Worm (Caenorhabditis elegans) whole organism, L1 larva: ENCODE measurements around the gene klp-12.

Source experiments
- C04F5.9 ChIP-seq: sonication (generic microtip); optimal IDR thresholded peaks from 2 replicates; lab custom pipeline; 2016; ENCODE audit warnings: missing genetic modification characterization, missing compliant biosample characterization
- C16A3.4 ChIP-seq: fragments of 150-350 bp; optimal IDR thresholded peaks from 2 replicates; lab custom pipeline; 2014; ENCODE audit warnings: missing biosample characterization, missing genetic modification characterization
- F16B12.6 ChIP-seq: fragments of 150-350 bp; optimal IDR thresholded peaks from 2 replicates; lab custom pipeline; 2014; ENCODE audit warnings: missing biosample characterization, missing genetic modification characterization
- aly-2 ChIP-seq: fragments of 150-350 bp; optimal IDR thresholded peaks from 2 replicates; lab custom pipeline; 2014; ENCODE audit warnings: missing biosample characterization, missing genetic modification characterization
- ama-1 ChIP-seq: fragments of 150-350 bp; optimal IDR thresholded peaks from 2 replicates; lab custom pipeline; 2014
- ceh-8 ChIP-seq: fragments of 200-800 bp; sonication (Bioruptor generic); optimal IDR thresholded peaks from 2 replicates; lab custom pipeline; 2018; ENCODE audit warnings: mild to moderate bottlenecking, missing genetic modification characterization, moderate library complexity, missing compliant biosample characterization
- ceh-82 ChIP-seq, 3 experiments: fragments of 150-350 bp in 1 of 3; sonication (generic microtip) in 2 of 3; optimal IDR thresholded peaks; 2 replicates each; lab custom pipeline; 2014 to 2017; ENCODE audit warnings: missing biosample characterization in 3 of 3, missing genetic modification characterization in 3 of 3
- dpl-1 ChIP-seq, 3 experiments: fragments of 150-350 bp in 2 of 3; sonication (generic microtip) in 1 of 3; optimal IDR thresholded peaks; 2 replicates each; lab custom pipeline; 2014 to 2017; ENCODE audit warnings: missing biosample characterization in 3 of 3, missing genetic modification characterization in 3 of 3, missing genetic modification reagents in 3 of 3
- dsc-1 ChIP-seq: sonication (generic microtip); optimal IDR thresholded peaks from 2 replicates; lab custom pipeline; 2016; ENCODE audit warnings: mild to moderate bottlenecking, missing genetic modification characterization, missing compliant biosample characterization
- efl-1 ChIP-seq, 4 experiments: fragments of 150-350 bp; optimal IDR thresholded peaks in 3 of 4; peaks in 1 of 4; 1 replicate in 1 of 4; 2 replicates in 3 of 4; lab custom pipeline; 2014; ENCODE audit warnings: missing biosample characterization in 2 of 4, missing genetic modification characterization in 2 of 4, missing genetic modification reagents in 2 of 4
- egl-13 ChIP-seq: sonication (generic microtip); optimal IDR thresholded peaks from 2 replicates; lab custom pipeline; 2016; ENCODE audit warnings: missing genotype, missing genetic modification reagents, missing genetic modification characterization, missing compliant biosample characterization
- egl-27 ChIP-seq, 2 experiments: fragments of 150-350 bp in 1 of 2; sonication (generic microtip); optimal IDR thresholded peaks; 3 replicates each; lab custom pipeline; 2017 to 2018; ENCODE audit warnings: missing biosample characterization in 2 of 2, missing genetic modification characterization in 2 of 2, missing genetic modification reagents in 2 of 2
- fkh-4 ChIP-seq: sonication (generic microtip); optimal IDR thresholded peaks from 2 replicates; lab custom pipeline; 2016; ENCODE audit warnings: missing compliant biosample characterization, missing genetic modification characterization, borderline replicate concordance
- irx-1 ChIP-seq: sonication (generic microtip); optimal IDR thresholded peaks from 2 replicates; lab custom pipeline; 2016; ENCODE audit warnings: missing genetic modification characterization, missing compliant biosample characterization
- isw-1 ChIP-seq: fragments of 200-800 bp; sonication (Bioruptor generic); IDR thresholded peaks from 2 replicates; pipeline ENCODE4 v1.3.6; 2022; ENCODE audit warnings: missing genetic modification characterization, missing compliant biosample characterization
- lin-13 ChIP-seq: fragments of 150-350 bp; optimal IDR thresholded peaks from 2 replicates; lab custom pipeline; 2014; ENCODE audit warnings: missing biosample characterization, missing genetic modification reagents, missing genetic modification characterization
- lin-14 ChIP-seq: fragments of 200-800 bp; sonication (Bioruptor generic); optimal IDR thresholded peaks from 2 replicates; lab custom pipeline; 2018; ENCODE audit warnings: mild to moderate bottlenecking, missing genetic modification characterization, moderate library complexity, missing compliant biosample characterization
- lin-35 ChIP-seq, 2 experiments: fragments of 150-350 bp; optimal IDR thresholded peaks; 2 replicates each; lab custom pipeline; 2014; ENCODE audit warnings: missing biosample characterization in 2 of 2, missing genetic modification characterization in 2 of 2, missing genetic modification reagents in 2 of 2
- lin-39 ChIP-seq: fragments of 150-350 bp; optimal IDR thresholded peaks from 2 replicates; lab custom pipeline; 2014; ENCODE audit warnings: missing biosample characterization, missing genetic modification reagents, missing genetic modification characterization
- lir-3 ChIP-seq: sonication (generic microtip); optimal IDR thresholded peaks from 2 replicates; lab custom pipeline; 2016; ENCODE audit warnings: mild to moderate bottlenecking, missing genetic modification characterization, moderate library complexity, missing compliant biosample characterization; ENCODE audit not compliant: poor library complexity
- lsy-2 ChIP-seq, 2 experiments: fragments of 150-350 bp; optimal IDR thresholded peaks; 2 replicates each; lab custom pipeline; 2014; ENCODE audit warnings: missing biosample characterization in 2 of 2, missing genetic modification characterization in 2 of 2
- mab-9 ChIP-seq: fragments of 200-800 bp; sonication (Bioruptor generic); IDR thresholded peaks from 2 replicates; pipeline ENCODE4 v1.3.6; 2022; ENCODE audit warnings: missing genetic modification reagents, missing genetic modification characterization, missing compliant biosample characterization
- nhr-19 ChIP-seq: fragments of 200-800 bp; sonication (Bioruptor generic); conservative IDR thresholded peaks from 2 replicates; pipeline ENCODE4 v1.3.6; 2022; ENCODE audit warnings: missing genetic modification characterization, missing compliant biosample characterization
- nhr-20 ChIP-seq: sonication (generic microtip); optimal IDR thresholded peaks from 2 replicates; lab custom pipeline; 2016; ENCODE audit warnings: mild to moderate bottlenecking, missing genetic modification characterization, missing compliant biosample characterization
- nhr-47 ChIP-seq: sonication (generic microtip); optimal IDR thresholded peaks from 2 replicates; lab custom pipeline; 2016; ENCODE audit warnings: mild to moderate bottlenecking, missing genetic modification characterization, moderate library complexity, missing compliant biosample characterization
- nhr-71 ChIP-seq: sonication (generic microtip); optimal IDR thresholded peaks from 2 replicates; lab custom pipeline; 2016; ENCODE audit warnings: mild to moderate bottlenecking, missing genetic modification characterization, moderate library complexity, missing compliant biosample characterization
- nhr-77 ChIP-seq: fragments of 150-350 bp; optimal IDR thresholded peaks from 2 replicates; lab custom pipeline; 2014; ENCODE audit warnings: missing biosample characterization, missing genetic modification characterization
- nhr-85 ChIP-seq: sonication (generic microtip); peaks from one replicate; lab custom pipeline; 2016; ENCODE audit warnings: missing genetic modification characterization, inconsistent platforms, missing compliant biosample characterization
- pag-3 ChIP-seq: sonication (generic microtip); optimal IDR thresholded peaks from 2 replicates; lab custom pipeline; 2017; ENCODE audit warnings: missing genetic modification characterization, mild to moderate bottlenecking, missing compliant biosample characterization, antibody characterized with exemption, borderline replicate concordance; ENCODE audit not compliant: insufficient read depth
- pax-3 ChIP-seq: fragments of 200-800 bp; sonication (Bioruptor generic); optimal IDR thresholded peaks from 2 replicates; lab custom pipeline; 2018; ENCODE audit warnings: mild to moderate bottlenecking, missing genetic modification characterization, moderate library complexity, missing compliant biosample characterization
- pqm-1 ChIP-seq: sonication (generic microtip); optimal IDR thresholded peaks from 3 replicates; lab custom pipeline; 2017; ENCODE audit warnings: missing biosample characterization, missing genetic modification characterization
- rnt-1 ChIP-seq: sonication (generic microtip); optimal IDR thresholded peaks from 2 replicates; lab custom pipeline; 2016; ENCODE audit warnings: mild to moderate bottlenecking, missing genetic modification characterization, moderate library complexity, missing compliant biosample characterization
- skn-1 ChIP-seq: fragments of 150-350 bp; optimal IDR thresholded peaks from 2 replicates; lab custom pipeline; 2014; ENCODE audit warnings: missing biosample characterization, missing genetic modification characterization
- snu-23 ChIP-seq: sonication (generic microtip); optimal IDR thresholded peaks from 2 replicates; lab custom pipeline; 2016; ENCODE audit warnings: missing genetic modification characterization, missing compliant biosample characterization
- sptf-1 ChIP-seq: fragments of 150-350 bp; optimal IDR thresholded peaks from 2 replicates; lab custom pipeline; 2014; ENCODE audit warnings: missing biosample characterization, missing genetic modification characterization
- sup-37 ChIP-seq: fragments of 200-800 bp; sonication (Bioruptor generic); optimal IDR thresholded peaks from 2 replicates; lab custom pipeline; 2018; ENCODE audit warnings: mild to moderate bottlenecking, missing genetic modification characterization, missing compliant biosample characterization
- swsn-7 ChIP-seq: sonication (generic microtip); optimal IDR thresholded peaks from 2 replicates; lab custom pipeline; 2016; ENCODE audit warnings: missing genetic modification characterization, missing compliant biosample characterization
- tbx-2 ChIP-seq: sonication (generic microtip); optimal IDR thresholded peaks from 2 replicates; lab custom pipeline; 2016; ENCODE audit warnings: missing genetic modification characterization, missing compliant biosample characterization
- tlp-1 ChIP-seq: fragments of 150-350 bp; optimal IDR thresholded peaks from 2 replicates; lab custom pipeline; 2014; ENCODE audit warnings: missing biosample characterization, missing genetic modification characterization
- unc-62 ChIP-seq: fragments of 150-350 bp; optimal IDR thresholded peaks from 2 replicates; lab custom pipeline; 2014; ENCODE audit warnings: missing biosample characterization, missing genetic modification reagents, missing genetic modification characterization
- unc-98 ChIP-seq: fragments of 200-800 bp; sonication (Bioruptor generic); IDR thresholded peaks from 2 replicates; pipeline ENCODE4 v1.3.6; 2022; ENCODE audit warnings: missing genetic modification characterization, missing compliant biosample characterization
- xbp-1 ChIP-seq: sonication (generic microtip); optimal IDR thresholded peaks from 2 replicates; lab custom pipeline; 2016; ENCODE audit warnings: missing genetic modification characterization, missing compliant biosample characterization
- zag-1 ChIP-seq: fragments of 150-350 bp; optimal IDR thresholded peaks from 2 replicates; lab custom pipeline; 2014; ENCODE audit warnings: missing biosample characterization, missing genetic modification characterization
- zip-4 ChIP-seq: fragments of 200-800 bp; sonication (Bioruptor generic); optimal IDR thresholded peaks from 2 replicates; lab custom pipeline; 2018; ENCODE audit warnings: mild to moderate bottlenecking, missing genetic modification characterization, moderate library complexity, missing compliant biosample characterization
- ztf-11 ChIP-seq, 2 experiments: sonication (generic microtip); optimal IDR thresholded peaks; 2 replicates each; lab custom pipeline; 2016 to 2017; ENCODE audit warnings: missing genetic modification characterization in 2 of 2, missing biosample characterization in 1 of 2, missing compliant biosample characterization in 1 of 2

The klp-12 gene

DNA sequence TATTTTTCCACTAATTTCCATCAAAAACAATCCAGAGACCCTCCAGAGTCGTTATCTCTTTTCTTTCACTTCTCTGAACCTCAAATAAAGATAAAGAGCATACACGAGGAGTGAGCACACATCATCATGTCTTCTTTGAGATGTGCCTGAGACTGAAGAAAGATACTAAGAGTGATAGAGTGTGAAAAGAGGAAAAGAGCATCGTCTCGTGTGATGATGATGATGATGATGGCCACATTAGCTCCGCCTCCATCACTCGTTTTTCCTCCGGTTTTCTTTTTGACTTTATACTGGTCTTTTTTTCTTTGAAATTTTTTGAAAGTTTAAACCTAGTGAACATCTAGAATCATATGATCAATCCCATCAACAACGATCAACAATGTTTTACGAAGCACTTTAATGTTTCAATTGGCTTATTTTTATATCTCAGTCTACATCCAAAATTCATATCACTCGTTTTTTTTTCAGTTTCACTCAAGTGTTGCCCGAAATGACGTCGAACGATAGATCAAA, 5.7 kb downstream of the klp-12 start, which contains the start of gene T01G1.2 (continued):
- TF ChIP-seq pag-3 (tag; lab: Kevin White, UChicago) (peak; percentile 4), dsc-1 (tag; lab: Kevin White, UChicago) (peak; percentile 42), lin-35 (GFP tag; optimal IDR thresholded peaks at IDR 0.05; lab: Kevin White, UChicago) (no peak), skn-1 (tag; lab: Kevin White, UChicago) (peak; percentile 47), fkh-4 (tag; lab: Kevin White, UChicago) (no peak)

DNA sequence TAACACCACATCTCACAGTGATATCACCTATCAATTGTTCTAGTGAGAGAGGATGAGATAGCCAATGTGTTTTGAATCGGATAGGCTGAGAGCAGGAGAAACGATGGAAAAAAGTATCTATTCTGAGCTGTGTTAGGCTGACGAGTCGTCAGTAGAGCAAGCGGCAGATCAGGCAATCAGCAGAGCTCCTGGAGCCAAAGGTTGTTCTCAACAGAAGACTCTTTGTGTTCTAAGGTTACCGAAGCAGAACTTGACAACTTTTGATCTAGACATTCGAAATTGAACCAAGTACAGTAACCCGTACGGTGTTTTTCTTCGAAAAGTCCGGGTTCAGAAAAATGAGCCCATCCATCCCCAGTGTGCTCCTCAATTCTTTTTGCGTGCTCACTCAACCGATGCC, 6.9 kb downstream of the klp-12 start:
- TF ChIP-seq nhr-71 = peak; percentile 22
- TF ChIP-seq rnt-1 (tag; lab: Kevin White, UChicago) = peak; percentile 37
- no peak for TF ChIP-seq sptf-1 (tag; lab: Kevin White, UChicago)

DNA sequence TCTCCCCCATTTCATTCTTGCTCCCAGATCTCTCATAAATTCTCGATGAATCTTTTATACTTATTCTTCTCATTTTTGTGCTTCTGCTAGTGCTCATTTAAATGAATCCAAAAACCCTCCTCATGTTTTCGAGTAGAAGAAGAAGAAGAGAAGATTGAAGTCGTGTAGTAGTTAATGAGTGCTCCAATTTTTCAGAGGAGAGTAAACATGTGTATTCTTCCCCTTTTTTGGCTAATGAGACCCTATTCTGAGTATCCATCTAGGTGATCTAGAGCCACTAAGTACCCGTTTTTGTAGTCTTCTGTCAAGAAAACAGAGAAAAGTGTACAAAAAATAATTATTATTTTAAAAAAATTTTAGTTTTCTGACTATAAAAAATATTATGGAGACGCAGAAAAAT, 8.1 kb downstream of the klp-12 start:
- TF ChIP-seq egl-13 (tag; lab: Kevin White, UChicago) (no peak), nhr-47 (tag; lab: Kevin White, UChicago) (peak; percentile 3), xbp-1 (tag; lab: Kevin White, UChicago) (no peak), nhr-71 (peak; percentile 10), pqm-1 (tag; lab: Kevin White, UChicago) (no peak), lin-14 (peak; percentile 54), tbx-2 (tag; lab: Kevin White, UChicago) (no peak), efl-1 (optimal IDR thresholded peaks at IDR 0.05; lab: Kevin White, UChicago) (no peak), efl-1 (GFP tag; optimal IDR thresholded peaks at IDR 0.05 in 1 of 2; lab: Kevin White, UChicago) (peak in 1 of 2 experiments; percentile 61)

DNA sequence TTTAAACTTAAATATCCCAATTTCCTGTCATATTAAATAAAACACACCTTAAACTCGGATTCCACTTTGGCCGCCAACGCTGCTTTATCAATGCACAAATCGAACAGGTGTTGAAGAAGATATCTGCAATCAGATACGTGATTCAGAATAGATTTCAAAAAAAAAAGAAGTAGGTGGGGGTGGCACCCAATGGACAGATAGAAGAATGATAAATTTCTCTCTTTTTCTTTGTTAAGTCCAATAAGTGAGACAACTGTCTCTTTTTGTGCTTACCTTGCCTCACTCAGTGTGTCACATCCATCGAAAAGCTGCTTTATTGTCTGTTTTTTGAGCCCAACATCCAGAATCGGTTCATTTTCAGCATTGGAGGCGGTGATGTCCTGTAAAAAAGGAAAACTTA, 8.9 kb downstream of the klp-12 start:
- TF ChIP-seq nhr-85 (tag; lab: Kevin White, UChicago) (no peak), lin-39 (tag; lab: Kevin White, UChicago) (peak; percentile 66), aly-2 (tag; lab: Kevin White, UChicago) (no peak), irx-1 (tag; lab: Kevin White, UChicago) (no peak), pax-3 (tag; lab: Kevin White, UChicago) (no peak), lin-35 (GFP tag; optimal IDR thresholded peaks at IDR 0.05; lab: Kevin White, UChicago) (no peak), mab-9 (GFP tag; lab: Robert Waterston, UW) (no peak), zip-4 (no peak), dpl-1 (GFP tag; optimal IDR thresholded peaks at IDR 0.05; lab: Kevin White, UChicago) (no peak), nhr-20 (tag; lab: Kevin White, UChicago) (peak; percentile 41), lir-3 (tag; lab: Kevin White, UChicago) (no peak), sup-37 (GFP tag; lab: Kevin White, UChicago) (no peak), egl-27 (tag; optimal IDR thresholded peaks at IDR 0.05; lab: Kevin White, UChicago) (no peak), swsn-7 (tag; lab: Kevin White, UChicago) (peak; percentile 24), C16A3.4 (no peak), ceh-8 (GFP tag; lab: Kevin White, UChicago) (no peak), nhr-77 (no peak), C04F5.9 (tag; lab: Kevin White, UChicago) (no peak), lin-13 (no peak), ztf-11 (tag; optimal IDR thresholded peaks at IDR 0.05; lab: Kevin White, UChicago) (no peak), lsy-2 (tag; optimal IDR thresholded peaks at IDR 0.05; lab: Kevin White, UChicago) (peak; percentile 31 to 45), nhr-19 (GFP tag; lab: Robert Waterston, UW) (peak; percentile 55), unc-62 (GFP tag; lab: Kevin White, UChicago) (no peak), F16B12.6 (tag; lab: Kevin White, UChicago) (no peak), tlp-1 (tag; lab: Kevin White, UChicago) (no peak), zag-1 (tag; lab: Kevin White, UChicago) (no peak), ama-1 (lab: Kevin White, UChicago) (no peak), nhr-71 (peak; percentile 85), rnt-1 (tag; lab: Kevin White, UChicago) (peak; percentile 75), nhr-47 (tag; lab: Kevin White, UChicago) (no peak), ceh-82 (tag; optimal IDR thresholded peaks at IDR 0.05; lab: Kevin White, UChicago) (no peak), isw-1 (GFP tag; lab: Robert Waterston, UW) (no peak), snu-23 (GFP tag; lab: Kevin White, UChicago) (peak; percentile 47), unc-98 (GFP tag; lab: Robert Waterston, UW) (peak; percentile 38; the same call in 1 of the 2 replicates), fkh-4 (tag; lab: Kevin White, UChicago) (no peak)
